Fruit fly (Drosophila melanogaster) whole organism, prepupa: ENCODE data around the gene Ance-2.

ENCODE experiments used
- CG11294 ChIP-seq: fragments of 200-800 bp; sonication (Bioruptor generic); IDR thresholded peaks from 2 replicates; pipeline ENCODE4 v1.3.6; 2022; ENCODE audit warnings: missing biosample characterization, missing genetic modification characterization
- CG11762 ChIP-seq: fragments of 200-800 bp; sonication (Bioruptor generic); optimal IDR thresholded peaks from 3 replicates; lab custom pipeline; 2016; ENCODE audit warnings: missing biosample characterization, missing genetic modification characterization; ENCODE audit not compliant: insufficient read depth
- CG15336 ChIP-seq: fragments of 200-800 bp; sonication (Bioruptor generic); IDR thresholded peaks from 2 replicates; pipeline ENCODE4 v1.3.6; 2022; ENCODE audit warnings: missing biosample characterization, missing genetic modification characterization
- CG1621 ChIP-seq: fragments of 200-800 bp; sonication (Bioruptor generic); optimal IDR thresholded peaks from 3 replicates; lab custom pipeline; 2018; ENCODE audit warnings: missing biosample characterization, mild to moderate bottlenecking, missing genetic modification characterization
- CG16779 ChIP-seq: fragments of 200-800 bp; sonication (Bioruptor generic); optimal IDR thresholded peaks from 3 replicates; lab custom pipeline; 2017; ENCODE audit warnings: missing biosample characterization, mild to moderate bottlenecking, missing genetic modification characterization
- CG3032 ChIP-seq: fragments of 200-800 bp; optimal IDR thresholded peaks from 2 replicates; lab custom pipeline; 2019; ENCODE audit warnings: missing biosample characterization, mild to moderate bottlenecking, missing genetic modification characterization, moderate library complexity
- CG31627 ChIP-seq: fragments of 200-800 bp; sonication (Bioruptor generic); optimal IDR thresholded peaks from 3 replicates; lab custom pipeline; 2016; ENCODE audit warnings: missing biosample characterization, missing genetic modification characterization
- CG32006 ChIP-seq: fragments of 200-800 bp; sonication (Bioruptor generic); optimal IDR thresholded peaks from 3 replicates; lab custom pipeline; 2017; ENCODE audit warnings: missing biosample characterization, mild to moderate bottlenecking, missing genetic modification characterization
- CG34406 ChIP-seq: fragments of 200-800 bp; sonication (Bioruptor generic); optimal IDR thresholded peaks from 3 replicates; lab custom pipeline; 2016; ENCODE audit warnings: missing biosample characterization, missing genetic modification characterization
- CG3919 ChIP-seq: fragments of 200-800 bp; sonication (Bioruptor generic); optimal IDR thresholded peaks from 3 replicates; lab custom pipeline; 2016; ENCODE audit warnings: missing biosample characterization, missing genetic modification characterization
- CG4318 ChIP-seq: fragments of 200-800 bp; sonication (Bioruptor generic); optimal IDR thresholded peaks from 3 replicates; lab custom pipeline; 2017; ENCODE audit warnings: missing biosample characterization, mild to moderate bottlenecking, missing genetic modification characterization
- CG6792 ChIP-seq: fragments of 200-800 bp; sonication (Bioruptor generic); optimal IDR thresholded peaks from 3 replicates; lab custom pipeline; 2016; ENCODE audit warnings: missing biosample characterization, missing genetic modification characterization
- CG6808 ChIP-seq: fragments of 200-800 bp; sonication (Bioruptor generic); optimal IDR thresholded peaks from 3 replicates; lab custom pipeline; 2017; ENCODE audit warnings: missing biosample characterization, missing genetic modification characterization, mild to moderate bottlenecking, moderate library complexity, missing genetic modification reagents
- CG6854 ChIP-seq: fragments of 200-800 bp; sonication (Bioruptor generic); optimal IDR thresholded peaks from 2 replicates; lab custom pipeline; 2017; ENCODE audit warnings: missing biosample characterization, mild to moderate bottlenecking, missing genetic modification characterization
- CG7368 ChIP-seq: fragments of 200-800 bp; sonication (Bioruptor generic); optimal IDR thresholded peaks from 3 replicates; lab custom pipeline; 2016; ENCODE audit warnings: missing biosample characterization, missing genetic modification characterization
- CG8119 ChIP-seq: fragments of 200-800 bp; sonication (Bioruptor generic); IDR thresholded peaks from 3 replicates; pipeline ENCODE4 v1.3.6; 2022; ENCODE audit warnings: missing biosample characterization, missing genetic modification characterization
- CG8319 ChIP-seq: fragments of 200-800 bp; sonication (Bioruptor generic); optimal IDR thresholded peaks from 3 replicates; lab custom pipeline; 2016; ENCODE audit warnings: missing biosample characterization, missing genetic modification characterization
- CG8632 ChIP-seq: fragments of 200-800 bp; sonication (Bioruptor generic); optimal IDR thresholded peaks from 3 replicates; lab custom pipeline; 2016; ENCODE audit warnings: missing biosample characterization, missing genetic modification characterization
- CG9139 ChIP-seq: fragments of 200-800 bp; sonication (Bioruptor generic); optimal IDR thresholded peaks from 3 replicates; lab custom pipeline; 2017; ENCODE audit warnings: missing biosample characterization, mild to moderate bottlenecking, missing genetic modification characterization
- Ets21C ChIP-seq: fragments of 200-800 bp; sonication (Bioruptor generic); optimal IDR thresholded peaks from 3 replicates; lab custom pipeline; 2016; ENCODE audit warnings: missing biosample characterization, missing genetic modification characterization
- Ets96B ChIP-seq: fragments of 200-800 bp; optimal IDR thresholded peaks from 2 replicates; lab custom pipeline; 2019; ENCODE audit warnings: missing biosample characterization, mild to moderate bottlenecking, missing genetic modification characterization, moderate library complexity
- Gug ChIP-seq: fragments of 200-800 bp; sonication (Bioruptor generic); IDR thresholded peaks from 2 replicates; pipeline ENCODE4 v1.3.6; 2022; ENCODE audit warnings: missing biosample characterization, missing genetic modification characterization
- Hr38 ChIP-seq: sonication (Bioruptor generic); optimal IDR thresholded peaks from 2 replicates; lab custom pipeline; 2016; ENCODE audit warnings: missing biosample characterization, missing genetic modification characterization
- Hr4 ChIP-seq: fragments of 200-800 bp; sonication (Bioruptor generic); optimal IDR thresholded peaks from 3 replicates; lab custom pipeline; 2016; ENCODE audit warnings: missing biosample characterization, missing genetic modification characterization
- Lpt ChIP-seq: fragments of 200-800 bp; sonication (Bioruptor generic); optimal IDR thresholded peaks from 3 replicates; lab custom pipeline; 2016; ENCODE audit warnings: missing biosample characterization, missing genetic modification characterization
- Met ChIP-seq: fragments of 200-800 bp; sonication (Bioruptor generic); optimal IDR thresholded peaks from 3 replicates; lab custom pipeline; 2016; ENCODE audit warnings: missing biosample characterization, missing genetic modification characterization
- achi ChIP-seq: fragments of 200-800 bp; sonication (Bioruptor generic); optimal IDR thresholded peaks from 3 replicates; lab custom pipeline; 2016; ENCODE audit warnings: missing biosample characterization, missing genetic modification characterization
- acj6 ChIP-seq: fragments of 200-800 bp; sonication (Bioruptor generic); optimal IDR thresholded peaks from 3 replicates; lab custom pipeline; 2016; ENCODE audit warnings: missing biosample characterization, missing genetic modification characterization
- dac ChIP-seq: fragments of 200-800 bp; sonication (Bioruptor generic); optimal IDR thresholded peaks from 2 replicates; lab custom pipeline; 2017; ENCODE audit warnings: missing biosample characterization, mild to moderate bottlenecking, missing genetic modification characterization
- dsx ChIP-seq: fragments of 200-800 bp; optimal IDR thresholded peaks from 3 replicates; lab custom pipeline; 2019; ENCODE audit warnings: missing biosample characterization, mild to moderate bottlenecking, missing genetic modification characterization, moderate library complexity; ENCODE audit not compliant: poor library complexity, severe bottlenecking
- eg ChIP-seq: fragments of 200-800 bp; sonication (Bioruptor generic); IDR thresholded peaks from 3 replicates; pipeline ENCODE4 v1.3.6; 2022; ENCODE audit warnings: missing biosample characterization, missing genetic modification characterization
- fd85E ChIP-seq: fragments of 200-800 bp; sonication (Bioruptor generic); optimal IDR thresholded peaks from 3 replicates; lab custom pipeline; 2016; ENCODE audit warnings: missing biosample characterization, missing genetic modification characterization
- net ChIP-seq: fragments of 200-800 bp; sonication (Bioruptor generic); optimal IDR thresholded peaks from 3 replicates; lab custom pipeline; 2016; ENCODE audit warnings: missing biosample characterization, missing genetic modification characterization
- salr ChIP-seq, 2 experiments: fragments of 200-800 bp; sonication (Bioruptor generic); optimal IDR thresholded peaks; 3 replicates each; lab custom pipeline; 2016 to 2018; ENCODE audit warnings: missing biosample characterization in 2 of 2, missing genetic modification characterization in 2 of 2, mild to moderate bottlenecking in 1 of 2
- spab ChIP-seq: fragments of 200-800 bp; sonication (Bioruptor generic); optimal IDR thresholded peaks from 2 replicates; lab custom pipeline; 2017; ENCODE audit warnings: missing biosample characterization, mild to moderate bottlenecking, missing genetic modification characterization, missing genetic modification reagents
- ss ChIP-seq, 2 experiments: fragments of 200-800 bp; sonication (Bioruptor generic); optimal IDR thresholded peaks; 2 replicates in 1 of 2; 3 replicates in 1 of 2; lab custom pipeline; 2017 to 2018; ENCODE audit warnings: mild to moderate bottlenecking in 2 of 2, missing biosample characterization in 2 of 2, missing genetic modification characterization in 2 of 2, moderate library complexity in 1 of 2
- svp ChIP-seq: fragments of 200-800 bp; sonication (Bioruptor generic); peaks from one replicate; lab custom pipeline; 2016; ENCODE audit warnings: missing biosample characterization, missing genetic modification characterization
- topi ChIP-seq: fragments of 200-800 bp; sonication (Bioruptor generic); optimal IDR thresholded peaks from 3 replicates; lab custom pipeline; 2016; ENCODE audit warnings: missing biosample characterization, missing genetic modification characterization
- vri ChIP-seq: fragments of 200-800 bp; sonication (Bioruptor generic); optimal IDR thresholded peaks from 3 replicates; lab custom pipeline; 2016; ENCODE audit warnings: missing biosample characterization, mild to moderate bottlenecking, missing genetic modification characterization

The Ance-2 gene

dm6 chr2L:13905072-13905847 lies 3.9 kb upstream of the Ance-2 start, which contains the start of gene Ance (continued):
- TF ChIP-seq CG8632 (peak; percentile 17), CG32006 (no peak), CG16779 (peak; percentile 19), Lpt (GFP tag; lab: Kevin White, UChicago) (no peak), Hr38 (GFP tag; lab: Kevin White, UChicago) (no peak), CG4318 (peak; percentile 2), salr (GFP tag; optimal IDR thresholded peaks at IDR 0.05; lab: Kevin White, UChicago) (no peak), topi (peak; percentile 62), Ets21C (GFP tag; lab: Kevin White, UChicago) (no peak), Ets96B (peak; percentile 76), Met (GFP tag; lab: Kevin White, UChicago) (peak; percentile 50), CG6808 (GFP tag; lab: Kevin White, UChicago) (peak; percentile 47), CG11762 (no peak), CG34406 (GFP tag; lab: Kevin White, UChicago) (peak; percentile 55), Gug (GFP tag; lab: Robert Waterston, UW) (no peak), ss (GFP tag; optimal IDR thresholded peaks at IDR 0.05; lab: Kevin White, UChicago) (peak; percentile 76 to 85), CG3032 (tag; lab: Kevin White, UChicago) (no peak), CG6792 (GFP tag; lab: Kevin White, UChicago) (peak; percentile 32)

DNA sequence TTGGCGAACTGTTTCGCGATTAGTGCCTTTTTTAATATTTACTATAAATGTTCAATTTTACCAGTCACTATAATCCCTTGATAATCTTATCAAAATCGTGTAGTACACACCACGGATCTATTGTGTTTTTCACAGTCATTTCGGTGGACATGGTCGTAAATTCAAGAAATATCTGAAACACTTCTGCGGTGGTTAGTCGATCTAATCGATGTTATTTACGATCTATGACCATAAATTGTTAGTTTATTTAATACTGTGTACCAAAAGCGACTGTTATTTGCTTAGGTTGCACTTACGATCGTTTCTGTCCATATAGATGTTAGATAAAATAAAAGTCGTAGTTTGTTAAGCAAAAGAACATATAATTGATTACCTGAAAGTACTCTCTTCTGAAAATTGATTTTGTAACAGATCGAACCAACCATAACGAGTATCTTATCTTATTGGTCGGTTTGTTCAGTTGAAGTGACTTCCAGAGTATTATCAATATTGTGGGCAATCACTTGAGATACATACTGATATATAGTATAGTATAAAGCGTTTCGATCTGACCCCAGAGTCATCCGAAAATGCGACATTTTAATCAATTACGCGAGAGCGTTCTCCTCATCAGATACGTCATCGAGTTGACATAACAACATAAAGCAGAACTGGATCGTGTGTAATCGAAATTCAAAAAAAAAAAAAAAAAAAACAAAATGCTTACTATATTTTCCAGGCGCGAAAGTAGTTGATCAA lies 3.1 kb upstream of the Ance-2 start:
- TF ChIP-seq CG11762 (no peak), svp (GFP tag; lab: Kevin White, UChicago) (peak; percentile 95), vri (peak; percentile 77)

dm6 chr2L:13911783-13912182 lies 2.6 kb downstream of the Ance-2 start, which contains the start of gene Acyp:
TSS of gene Acyp (plus strand) at chr2L:13912083.
- peak; percentile 21 for TF ChIP-seq svp (GFP tag; lab: Kevin White, UChicago)
- no peak for TF ChIP-seq CG8119 (GFP tag; lab: Robert Waterston, UW)
- TF ChIP-seq CG8632: no peak
- TF ChIP-seq CG3032 (tag; lab: Kevin White, UChicago): no peak
- TF ChIP-seq CG3919 (GFP tag; lab: Kevin White, UChicago): no peak
- no peak for TF ChIP-seq CG16779

- no peak for TF ChIP-seq achi
- no peak for TF ChIP-seq CG11294
- no peak for TF ChIP-seq CG3032 (tag; lab: Kevin White, UChicago)
- no peak for TF ChIP-seq CG1621 (tag; lab: Kevin White, UChicago)
- no peak for TF ChIP-seq CG8119 (GFP tag; lab: Robert Waterston, UW)
- no peak for TF ChIP-seq CG31627 (GFP tag; lab: Kevin White, UChicago)
- TF ChIP-seq, all 60 proteins: peak for 0
Observed at dm6 chr2L:13914425-13914824, 5.3 kb downstream of the Ance-2 start, which contains the start of gene Ance-3. TSS of gene Ance-3 (plus strand) at chr2L:13914725.

- TF ChIP-seq CG8319 (GFP tag; lab: Kevin White, UChicago) (no peak), CG32006 (no peak), eg (GFP tag; lab: Robert Waterston, UW) (peak; percentile 31; the same call in 1 of the 3 replicates)
Observed at dm6 chr2L:13923453-13923852, 14.3 kb downstream of the Ance-2 start, which contains the start of gene Vajk1. TSS of gene Vajk1 (minus strand) at chr2L:13923553.

DNA sequence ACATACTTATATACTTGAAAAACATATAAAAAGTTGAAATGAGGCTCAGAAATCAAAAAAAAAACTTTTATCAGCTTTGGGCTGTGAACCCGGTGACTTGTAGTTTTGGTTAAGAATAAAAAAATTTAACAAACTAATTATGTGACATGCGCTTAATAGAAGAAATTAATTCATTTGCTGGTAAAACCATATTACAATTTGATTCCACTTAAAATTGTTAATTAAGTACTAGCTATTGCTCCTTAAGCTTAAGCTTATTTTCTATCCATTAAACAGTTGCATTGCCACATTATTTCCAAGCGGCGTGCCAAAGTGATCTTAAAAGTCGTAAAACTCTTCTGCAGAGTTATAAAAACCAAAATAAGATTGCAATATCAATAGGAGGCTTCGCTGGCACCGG lies 14.9 kb downstream of the Ance-2 start:
- TF ChIP-seq CG32006: peak; percentile 35
- TF ChIP-seq eg (GFP tag; lab: Robert Waterston, UW): no peak
- TF ChIP-seq acj6: no peak
- TF ChIP-seq CG6808 (GFP tag; lab: Kevin White, UChicago): no peak
- no peak for TF ChIP-seq CG11294
- TF ChIP-seq dac: no peak
- no peak for TF ChIP-seq vri
- TF ChIP-seq spab (GFP tag; lab: Kevin White, UChicago): no peak
- TF ChIP-seq topi: no peak
- no peak for TF ChIP-seq dsx (GFP tag; lab: Kevin White, UChicago)
- no peak for TF ChIP-seq CG9139
- no peak for TF ChIP-seq fd85E (GFP tag; lab: Kevin White, UChicago)
- no peak for TF ChIP-seq net (GFP tag; lab: Kevin White, UChicago)
- no peak for TF ChIP-seq Hr4 (GFP tag; lab: Kevin White, UChicago)
- TF ChIP-seq CG4318: no peak
- TF ChIP-seq CG6854 (GFP tag; lab: Kevin White, UChicago): no peak
- TF ChIP-seq CG15336 (GFP tag; lab: Robert Waterston, UW): no peak
- TF ChIP-seq CG7368 (GFP tag; lab: Kevin White, UChicago): no peak
